Fruit fly (Drosophila melanogaster) whole organism, wandering third instar larva: ENCODE results near the gene CG6470.

Source experiments
- Abd-B ChIP-seq: fragments of >200 bp; optimal IDR thresholded peaks from 2 replicates; lab custom pipeline; 2017; ENCODE audit warnings: missing biosample characterization, missing genetic modification characterization
- CG32264 ChIP-seq: fragments of 200-800 bp; sonication (Bioruptor generic); optimal IDR thresholded peaks from 2 replicates; lab custom pipeline; 2016; ENCODE audit warnings: missing biosample characterization, missing genetic modification characterization
- CG9705 ChIP-seq: fragments of 200-800 bp; sonication (Bioruptor generic); optimal IDR thresholded peaks from 2 replicates; lab custom pipeline; 2018; ENCODE audit warnings: missing biosample characterization, mild to moderate bottlenecking, missing genetic modification characterization
- Dfd ChIP-seq: fragments of >200 bp; optimal IDR thresholded peaks from 2 replicates; lab custom pipeline; 2017; ENCODE audit warnings: missing biosample characterization, missing genetic modification characterization
- HLH106 ChIP-seq: fragments of 200-800 bp; optimal IDR thresholded peaks from 3 replicates; lab custom pipeline; 2019; ENCODE audit warnings: missing biosample characterization, mild to moderate bottlenecking, missing genetic modification characterization, moderate library complexity
- Jra ChIP-seq: sonication (Bioruptor generic); optimal IDR thresholded peaks from 2 replicates; lab custom pipeline; 2016; ENCODE audit warnings: missing biosample characterization, missing genetic modification characterization
- Mio ChIP-seq: sonication (Bioruptor generic); optimal IDR thresholded peaks from 2 replicates; lab custom pipeline; 2016; ENCODE audit warnings: missing biosample characterization, missing genetic modification characterization
- OdsH ChIP-seq: fragments of 200-800 bp; sonication (Bioruptor generic); optimal IDR thresholded peaks from 2 replicates; lab custom pipeline; 2016; ENCODE audit warnings: missing biosample characterization, mild to moderate bottlenecking, missing genetic modification characterization
- Rel ChIP-seq, 2 experiments: fragments of 200-800 bp; sonication (Bioruptor generic) in 1 of 2; optimal IDR thresholded peaks; 2 replicates in 1 of 2; 3 replicates in 1 of 2; lab custom pipeline; 2016 to 2019; ENCODE audit warnings: mild to moderate bottlenecking in 2 of 2, missing biosample characterization in 2 of 2, missing genetic modification characterization in 2 of 2, moderate library complexity in 1 of 2
- Vsx2 ChIP-seq: fragments of 200-300, 225-300 bp; sonication (Bioruptor generic); optimal IDR thresholded peaks from 2 replicates; lab custom pipeline; 2018; ENCODE audit warnings: missing biosample characterization, missing genetic modification characterization; ENCODE audit not compliant: partially characterized antibody
- ey ChIP-seq: fragments of 200-800 bp; sonication (Bioruptor generic); optimal IDR thresholded peaks from 2 replicates; lab custom pipeline; 2016; ENCODE audit warnings: missing biosample characterization, missing genetic modification characterization
- foxo ChIP-seq, 2 experiments: fragments of 200-800 bp; sonication (Bioruptor generic); optimal IDR thresholded peaks; 2 replicates in 1 of 2; 3 replicates in 1 of 2; lab custom pipeline; 2016 to 2017; ENCODE audit warnings: missing biosample characterization in 2 of 2, missing genetic modification characterization in 2 of 2
- fru ChIP-seq: fragments of 200-800 bp; sonication (Bioruptor generic); optimal IDR thresholded peaks from 3 replicates; lab custom pipeline; 2016; ENCODE audit warnings: missing biosample characterization, mild to moderate bottlenecking, missing genetic modification characterization
- h ChIP-seq: fragments of 200-800 bp; sonication (Bioruptor generic); optimal IDR thresholded peaks from 3 replicates; lab custom pipeline; 2016; ENCODE audit warnings: missing biosample characterization, mild to moderate bottlenecking, missing genetic modification characterization
- jim ChIP-seq: fragments of 175-275, 200-325 bp; sonication (Bioruptor generic); optimal IDR thresholded peaks from 2 replicates; lab custom pipeline; 2016; ENCODE audit warnings: missing biosample characterization, mild to moderate bottlenecking, missing genetic modification characterization
- lola ChIP-seq: fragments of >200 bp; optimal IDR thresholded peaks from 2 replicates; lab custom pipeline; 2017; ENCODE audit warnings: missing biosample characterization, missing genetic modification characterization
- pan ChIP-seq: fragments of >200 bp; optimal IDR thresholded peaks from 2 replicates; lab custom pipeline; 2017
- psq ChIP-seq: fragments of 200-800 bp; sonication (Bioruptor generic); optimal IDR thresholded peaks from 3 replicates; lab custom pipeline; 2017; ENCODE audit warnings: missing biosample characterization, mild to moderate bottlenecking, missing genetic modification characterization, moderate library complexity
- rgr ChIP-seq: fragments of 200-800 bp; sonication (Bioruptor generic); optimal IDR thresholded peaks from 3 replicates; lab custom pipeline; 2016; ENCODE audit warnings: missing biosample characterization, mild to moderate bottlenecking, missing genetic modification characterization
- sage ChIP-seq: fragments of 200-800 bp; sonication (Bioruptor generic); optimal IDR thresholded peaks from 2 replicates; lab custom pipeline; 2016; ENCODE audit warnings: missing biosample characterization, mild to moderate bottlenecking, missing genetic modification characterization
- sv ChIP-seq: fragments of 200-800 bp; sonication (Bioruptor generic); optimal IDR thresholded peaks from 3 replicates; lab custom pipeline; 2016; ENCODE audit warnings: missing biosample characterization, missing genetic modification characterization
- usp ChIP-seq: fragments of >200 bp; optimal IDR thresholded peaks from 2 replicates; lab custom pipeline; 2017; ENCODE audit warnings: missing biosample characterization, missing genetic modification characterization
- woc ChIP-seq: sonication (Bioruptor generic); optimal IDR thresholded peaks from 2 replicates; lab custom pipeline; 2016; ENCODE audit warnings: missing biosample characterization, mild to moderate bottlenecking, missing genetic modification characterization

Gene CG6470

DNA sequence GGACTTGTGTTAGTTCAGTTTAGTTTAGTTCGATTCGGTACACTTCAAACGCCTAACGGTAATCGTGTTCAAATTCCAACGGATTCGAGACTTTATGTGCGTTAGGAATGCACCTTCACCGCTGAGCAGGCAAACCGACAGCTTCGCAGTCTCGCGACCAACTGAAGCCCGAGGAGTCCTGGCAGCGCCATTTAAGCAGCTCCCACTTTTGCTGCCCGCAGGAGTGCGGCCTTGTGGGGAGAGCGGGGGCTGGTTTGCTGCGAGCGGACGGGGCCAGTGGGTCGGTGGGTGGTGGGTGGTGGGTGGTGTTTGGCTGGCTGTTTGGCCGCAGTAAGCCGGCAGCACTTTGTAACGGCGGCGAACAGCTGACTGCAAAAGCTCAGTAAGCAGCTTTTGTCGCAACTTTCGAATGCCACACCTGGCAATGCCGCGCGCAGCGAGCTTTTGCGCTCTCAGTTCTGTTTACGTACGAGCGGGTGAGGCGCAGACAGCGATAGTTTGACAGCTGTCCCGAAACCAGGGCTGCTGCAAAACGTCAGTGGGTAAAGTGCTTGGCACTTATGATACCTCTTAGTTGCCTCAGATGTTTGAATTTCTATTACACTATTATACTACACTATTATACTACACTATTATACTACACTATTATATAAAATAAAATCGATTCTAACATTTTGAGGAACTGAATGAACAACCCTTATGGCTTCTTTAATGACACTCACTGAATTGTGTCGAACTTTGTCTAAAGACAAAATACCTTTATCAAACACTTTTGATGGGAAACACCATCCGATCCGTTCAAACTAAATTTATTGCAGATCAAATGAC lies 35.1 kb downstream of the CG6470 start, which contains the start of gene CG32547:
Gene CG32547 (minus strand): TSS at position 181 of the 828 bp plus-strand sequence.
- TF ChIP-seq woc (GFP tag; lab: Kevin White, UChicago) = peak; percentile 67
- TF ChIP-seq HLH106 (tag; lab: Kevin White, UChicago) = peak; percentile 40
- TF ChIP-seq fru (GFP tag; lab: Kevin White, UChicago) = peak; percentile 77
- TF ChIP-seq foxo (GFP tag; optimal IDR thresholded peaks at IDR 0.05; lab: Kevin White, UChicago) = peak in 1 of 2 experiments; percentile 48
- no peak for TF ChIP-seq Rel (GFP tag; optimal IDR thresholded peaks at IDR 0.05; lab: Kevin White, UChicago)
- TF ChIP-seq Rel (tag; optimal IDR thresholded peaks at IDR 0.05; lab: Kevin White, UChicago) = peak; percentile 4
- TF ChIP-seq rgr (GFP tag; lab: Kevin White, UChicago) = no peak
- TF ChIP-seq pan = peak; percentile 80
- no peak for TF ChIP-seq lola (GFP tag; lab: Kevin White, UChicago)
- TF ChIP-seq OdsH = no peak
- peak; percentile 35 for TF ChIP-seq h
- peak; percentile 14 for TF ChIP-seq CG9705 (GFP tag; lab: Kevin White, UChicago)
- TF ChIP-seq psq (GFP tag; lab: Kevin White, UChicago) = peak; percentile 88
- no peak for TF ChIP-seq Dfd
- no peak for TF ChIP-seq usp (GFP tag; lab: Kevin White, UChicago)

DNA sequence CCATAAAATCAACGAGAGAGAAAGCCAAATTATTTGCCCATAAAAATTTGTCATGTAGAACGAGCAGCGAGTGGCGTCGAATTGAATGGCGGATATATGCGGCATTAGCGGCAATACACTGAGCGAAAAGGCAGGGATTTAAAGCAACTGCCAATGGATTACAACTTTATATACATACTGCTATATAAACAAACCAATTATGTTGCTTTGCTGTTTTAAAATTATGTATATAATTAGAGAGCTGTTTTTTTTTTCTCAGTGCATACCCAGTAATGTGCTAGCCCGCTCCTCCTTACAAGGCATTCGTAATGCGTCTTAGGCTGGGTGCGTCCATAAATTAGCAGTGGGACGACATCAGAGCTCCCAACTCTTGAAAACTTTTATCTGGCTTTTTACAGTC lies 46.8 kb downstream of the CG6470 start:
- no peak for TF ChIP-seq CG32264 (GFP tag; lab: Kevin White, UChicago)
- no peak for TF ChIP-seq HLH106 (tag; lab: Kevin White, UChicago)
- TF ChIP-seq sv = no peak
- TF ChIP-seq sage (GFP tag; lab: Kevin White, UChicago) = no peak
- no peak for TF ChIP-seq CG9705 (GFP tag; lab: Kevin White, UChicago)
- TF ChIP-seq ey (GFP tag; lab: Kevin White, UChicago) = no peak
- no peak for TF ChIP-seq Abd-B (GFP tag; lab: Kevin White, UChicago)
- TF ChIP-seq jim (GFP tag; lab: Kevin White, UChicago) = no peak
- TF ChIP-seq Jra (GFP tag; lab: Kevin White, UChicago) = no peak
- no peak for TF ChIP-seq Vsx2 (GFP tag; lab: Kevin White, UChicago)
- TF ChIP-seq Mio (GFP tag; lab: Kevin White, UChicago) = no peak
